Worm (Caenorhabditis elegans) whole organism, late embryonic: ENCODE data around the gene ttll-11.

Source experiments
- C38D4.7 ChIP-seq: fragments of 200-800 bp; sonication (Bioruptor generic); optimal IDR thresholded peaks from 2 replicates; lab custom pipeline; 2018; ENCODE audit warnings: mild to moderate bottlenecking, missing genetic modification characterization, moderate library complexity, missing compliant biosample characterization
- F13H6.1 ChIP-seq: sonication (generic microtip); optimal IDR thresholded peaks from 2 replicates; lab custom pipeline; 2016; ENCODE audit warnings: missing genetic modification characterization, missing compliant biosample characterization
- K02D7.2 ChIP-seq: sonication (generic microtip); optimal IDR thresholded peaks from 2 replicates; lab custom pipeline; 2017; ENCODE audit warnings: mild to moderate bottlenecking, missing genetic modification characterization, missing compliant biosample characterization
- K09A11.1 ChIP-seq: sonication (generic microtip); optimal IDR thresholded peaks from 2 replicates; lab custom pipeline; 2017; ENCODE audit warnings: antibody characterized with exemption, mild to moderate bottlenecking, missing genetic modification characterization, missing compliant biosample characterization; ENCODE audit not compliant: insufficient read depth
- T23F11.4 ChIP-seq: fragments of 200-800 bp; sonication (Bioruptor generic); optimal IDR thresholded peaks from 2 replicates; lab custom pipeline; 2018; ENCODE audit warnings: mild to moderate bottlenecking, missing genetic modification characterization, missing compliant biosample characterization
- ahr-1 ChIP-seq: sonication (generic microtip); optimal IDR thresholded peaks from 2 replicates; lab custom pipeline; 2016; ENCODE audit warnings: missing genetic modification characterization, missing compliant biosample characterization
- ceh-19 ChIP-seq: fragments of 200-800 bp; sonication (Bioruptor generic); optimal IDR thresholded peaks from 2 replicates; lab custom pipeline; 2018; ENCODE audit warnings: mild to moderate bottlenecking, missing genetic modification characterization, missing compliant biosample characterization
- ceh-31 ChIP-seq: sonication (generic microtip); optimal IDR thresholded peaks from 2 replicates; lab custom pipeline; 2016; ENCODE audit warnings: missing genetic modification characterization, missing compliant biosample characterization
- ceh-9 ChIP-seq: sonication (generic microtip); optimal IDR thresholded peaks from 2 replicates; lab custom pipeline; 2016; ENCODE audit warnings: mild to moderate bottlenecking, missing genetic modification characterization, inconsistent platforms, missing compliant biosample characterization
- che-1 ChIP-seq: sonication (generic microtip); optimal IDR thresholded peaks from 2 replicates; lab custom pipeline; 2016; ENCODE audit warnings: mild to moderate bottlenecking, missing genetic modification characterization, missing compliant biosample characterization
- elt-2 ChIP-seq: sonication (generic microtip); optimal IDR thresholded peaks from 2 replicates; lab custom pipeline; 2016; ENCODE audit warnings: missing genetic modification reagents, missing genetic modification characterization, missing compliant biosample characterization
- ets-4 ChIP-seq: sonication (generic microtip); optimal IDR thresholded peaks from 2 replicates; lab custom pipeline; 2016; ENCODE audit warnings: missing genetic modification characterization, missing compliant biosample characterization
- eyg-1 ChIP-seq: sonication (generic microtip); optimal IDR thresholded peaks from 2 replicates; lab custom pipeline; 2016; ENCODE audit warnings: missing genotype, missing genetic modification characterization, missing compliant biosample characterization
- fax-1 ChIP-seq: sonication (generic microtip); optimal IDR thresholded peaks from 2 replicates; lab custom pipeline; 2016; ENCODE audit warnings: missing genotype, missing genetic modification characterization, missing compliant biosample characterization
- fkh-6 ChIP-seq: sonication (generic microtip); optimal IDR thresholded peaks from 2 replicates; lab custom pipeline; 2016; ENCODE audit warnings: missing genetic modification characterization, missing compliant biosample characterization
- hlh-30 ChIP-seq: sonication (generic microtip); optimal IDR thresholded peaks from 2 replicates; lab custom pipeline; 2017; ENCODE audit warnings: antibody characterized with exemption, missing genetic modification characterization, missing compliant biosample characterization; ENCODE audit not compliant: insufficient read depth
- madf-2 ChIP-seq: sonication (generic microtip); optimal IDR thresholded peaks from 2 replicates; lab custom pipeline; 2017; ENCODE audit warnings: missing genetic modification characterization, missing compliant biosample characterization
- mec-3 ChIP-seq: sonication (generic microtip); optimal IDR thresholded peaks from 2 replicates; lab custom pipeline; 2016; ENCODE audit warnings: borderline replicate concordance, missing genetic modification characterization, missing compliant biosample characterization
- nfya-1 ChIP-seq: sonication (generic microtip); optimal IDR thresholded peaks from 2 replicates; lab custom pipeline; 2017; ENCODE audit warnings: missing genetic modification characterization, mild to moderate bottlenecking, missing compliant biosample characterization, antibody characterized with exemption, moderate library complexity
- nhr-232 ChIP-seq: sonication (generic microtip); optimal IDR thresholded peaks from 2 replicates; lab custom pipeline; 2016; ENCODE audit warnings: missing genetic modification characterization, missing compliant biosample characterization
- npax-4 ChIP-seq: sonication (generic microtip); optimal IDR thresholded peaks from 2 replicates; lab custom pipeline; 2016; ENCODE audit warnings: missing genetic modification characterization, missing compliant biosample characterization
- pag-3 ChIP-seq: sonication (generic microtip); optimal IDR thresholded peaks from 2 replicates; lab custom pipeline; 2016; ENCODE audit warnings: missing compliant biosample characterization, missing genetic modification characterization, borderline replicate concordance
- pax-1 ChIP-seq: fragments of 150-350 bp; optimal IDR thresholded peaks from 2 replicates; lab custom pipeline; 2014; ENCODE audit warnings: missing biosample characterization, missing genetic modification characterization
- sdc-2 ChIP-seq: sonication (generic microtip); optimal IDR thresholded peaks from 2 replicates; lab custom pipeline; 2016; ENCODE audit warnings: missing genotype, missing genetic modification characterization, missing compliant biosample characterization
- syd-9 ChIP-seq: sonication (generic microtip); optimal IDR thresholded peaks from 2 replicates; lab custom pipeline; 2016; ENCODE audit warnings: mild to moderate bottlenecking, missing genetic modification characterization, moderate library complexity, missing compliant biosample characterization
- tbx-2 ChIP-seq: sonication (generic microtip); optimal IDR thresholded peaks from 2 replicates; lab custom pipeline; 2016; ENCODE audit warnings: missing genetic modification characterization, missing compliant biosample characterization
- unc-3 ChIP-seq, 2 experiments: fragments of 200-800 bp in 1 of 2; sonication (Bioruptor generic) in 1 of 2; sonication (generic microtip) in 1 of 2; conservative IDR thresholded peaks in 1 of 2; optimal IDR thresholded peaks in 1 of 2; 2 replicates each; pipeline versions ENCODE4 v1.3.6 to Lab custom; 2016 to 2022; ENCODE audit warnings: missing compliant biosample characterization in 2 of 2, missing genetic modification characterization in 2 of 2, missing genetic modification reagents in 1 of 2
- unc-55 ChIP-seq: sonication (generic microtip); optimal IDR thresholded peaks from 2 replicates; lab custom pipeline; 2017; ENCODE audit warnings: missing biosample characterization, missing genetic modification reagents, missing genetic modification characterization
- unc-86 ChIP-seq: sonication (generic microtip); optimal IDR thresholded peaks from 2 replicates; lab custom pipeline; 2016; ENCODE audit warnings: missing genetic modification characterization, missing compliant biosample characterization
- ztf-16 ChIP-seq: sonication (generic microtip); optimal IDR thresholded peaks from 2 replicates; lab custom pipeline; 2017; ENCODE audit warnings: missing genetic modification characterization, missing compliant biosample characterization

ttll-11 gene

ce11 chrIV:8697436-8697835 lies at the start of gene ttll-11:
Gene ttll-11, plus strand, starts transcription at chrIV:8697736.
- no peak for TF ChIP-seq ets-4 (tag; lab: Kevin White, UChicago)

- TF ChIP-seq ztf-16 (tag; lab: Kevin White, UChicago), result no peak
- no peak for TF ChIP-seq tbx-2 (tag; lab: Kevin White, UChicago)
- no peak for TF ChIP-seq ceh-19 (GFP tag; lab: Kevin White, UChicago)
- no peak for TF ChIP-seq K02D7.2 (tag; lab: Kevin White, UChicago)
- TF ChIP-seq ceh-31 (tag; lab: Kevin White, UChicago), result no peak
These were observed 49.0 kb upstream of the ttll-11 start, which contains the start of gene cyp-33E1 for ce11 chrIV:8648502-8648901. Gene cyp-33E1, minus strand, starts transcription at chrIV:8648602.

- TF ChIP-seq ceh-9 (no peak), ztf-16 (tag; lab: Kevin White, UChicago) (no peak), sdc-2 (tag; lab: Kevin White, UChicago) (no peak), eyg-1 (no peak), nfya-1 (tag; lab: Kevin White, UChicago) (no peak), ets-4 (tag; lab: Kevin White, UChicago) (no peak), che-1 (tag; lab: Kevin White, UChicago) (no peak)
- TF ChIP-seq, all 69 proteins: peak for 0
These were observed 46.8 kb upstream of the ttll-11 start, which contains the start of gene C49C8.2 for ce11 chrIV:8650696-8651095. Gene C49C8.2, plus strand, starts transcription at chrIV:8651088.

- TF ChIP-seq madf-2 (tag; lab: Kevin White, UChicago) (no peak), nhr-232 (tag; lab: Kevin White, UChicago) (no peak), unc-55 (GFP tag; lab: Kevin White, UChicago) (no peak), pag-3 (tag; lab: Kevin White, UChicago) (no peak), unc-86 (tag; lab: Kevin White, UChicago) (no peak), pax-1 (tag; lab: Kevin White, UChicago) (no peak), npax-4 (tag; lab: Kevin White, UChicago) (no peak), syd-9 (tag; lab: Kevin White, UChicago) (no peak), ahr-1 (no peak), fkh-6 (tag; lab: Kevin White, UChicago) (no peak), mec-3 (tag; lab: Kevin White, UChicago) (no peak)
These were observed 45.7 kb upstream of the ttll-11 start, which contains the start of gene C49C8.8 for ce11 chrIV:8651835-8652234. Gene C49C8.8, plus strand, starts transcription at chrIV:8652135.

ce11 chrIV:8653592-8653991 lies 43.9 kb upstream of the ttll-11 start, which contains the start of gene C49C8.5:
Gene C49C8.5, minus strand, starts transcription at chrIV:8653664.
- TF ChIP-seq C38D4.7 (GFP tag; lab: Kevin White, UChicago), result no peak
- no peak for TF ChIP-seq K09A11.1
- TF ChIP-seq ceh-19 (GFP tag; lab: Kevin White, UChicago), result no peak
- no peak for TF ChIP-seq hlh-30 (tag; lab: Kevin White, UChicago)
- no peak for TF ChIP-seq nfya-1 (tag; lab: Kevin White, UChicago)
- TF ChIP-seq T23F11.4 (GFP tag; lab: Kevin White, UChicago), result no peak
- no peak for TF ChIP-seq ceh-31 (tag; lab: Kevin White, UChicago)
- TF ChIP-seq elt-2, result no peak
- no peak for TF ChIP-seq F13H6.1 (tag; lab: Kevin White, UChicago)
- TF ChIP-seq unc-86 (tag; lab: Kevin White, UChicago), result no peak
- TF ChIP-seq fax-1 (tag; lab: Kevin White, UChicago), result no peak
- TF ChIP-seq unc-3 (GFP tag; conservative IDR thresholded peaks at IDR 0.05; lab: Robert Waterston, UW), result no peak
- TF ChIP-seq unc-3 (tag; optimal IDR thresholded peaks at IDR 0.05; lab: Kevin White, UChicago), result no peak
- no peak for TF ChIP-seq ztf-16 (tag; lab: Kevin White, UChicago)
- TF ChIP-seq unc-55 (GFP tag; lab: Kevin White, UChicago), result no peak
- TF ChIP-seq K02D7.2 (tag; lab: Kevin White, UChicago), result no peak
- TF ChIP-seq sdc-2 (tag; lab: Kevin White, UChicago), result no peak
- TF ChIP-seq, all 69 proteins: peak for 0
